Worm (Caenorhabditis elegans) whole organism, late embryonic: ENCODE data around the gene ZK180.8.

Experiments used
- C38D4.7 ChIP-seq: fragments of 200-800 bp; sonication (Bioruptor generic); optimal IDR thresholded peaks from 2 replicates; lab custom pipeline; 2018; ENCODE audit warnings: mild to moderate bottlenecking, missing genetic modification characterization, moderate library complexity, missing compliant biosample characterization
- F13H6.1 ChIP-seq: sonication (generic microtip); optimal IDR thresholded peaks from 2 replicates; lab custom pipeline; 2016; ENCODE audit warnings: missing genetic modification characterization, missing compliant biosample characterization
- K02D7.2 ChIP-seq: sonication (generic microtip); optimal IDR thresholded peaks from 2 replicates; lab custom pipeline; 2017; ENCODE audit warnings: mild to moderate bottlenecking, missing genetic modification characterization, missing compliant biosample characterization
- K09A11.1 ChIP-seq: sonication (generic microtip); optimal IDR thresholded peaks from 2 replicates; lab custom pipeline; 2017; ENCODE audit warnings: antibody characterized with exemption, mild to moderate bottlenecking, missing genetic modification characterization, missing compliant biosample characterization; ENCODE audit not compliant: insufficient read depth
- Y22D7AL.16 ChIP-seq: sonication (generic microtip); optimal IDR thresholded peaks from 2 replicates; lab custom pipeline; 2016; ENCODE audit warnings: missing genetic modification characterization, missing compliant biosample characterization
- ama-1 ChIP-seq: fragments of 150-350 bp; optimal IDR thresholded peaks from 2 replicates; lab custom pipeline; 2014
- ceh-14 ChIP-seq: sonication (generic microtip); optimal IDR thresholded peaks from 2 replicates; lab custom pipeline; 2016; ENCODE audit warnings: missing genotype, missing genetic modification characterization, missing compliant biosample characterization
- ceh-18 ChIP-seq: sonication (generic microtip); optimal IDR thresholded peaks from 2 replicates; lab custom pipeline; 2016; ENCODE audit warnings: missing genetic modification characterization, missing compliant biosample characterization
- ceh-2 ChIP-seq: sonication (generic microtip); optimal IDR thresholded peaks from 2 replicates; lab custom pipeline; 2016; ENCODE audit warnings: missing genotype, missing genetic modification characterization, missing compliant biosample characterization
- ceh-22 ChIP-seq: sonication (generic microtip); optimal IDR thresholded peaks from 2 replicates; lab custom pipeline; 2017; ENCODE audit warnings: missing biosample characterization, missing genetic modification characterization
- ceh-30 ChIP-seq: fragments of 150-350 bp; optimal IDR thresholded peaks from 2 replicates; lab custom pipeline; 2014; ENCODE audit warnings: missing biosample characterization, missing genetic modification characterization
- ceh-31 ChIP-seq: sonication (generic microtip); optimal IDR thresholded peaks from 2 replicates; lab custom pipeline; 2016; ENCODE audit warnings: missing genetic modification characterization, missing compliant biosample characterization
- ceh-45 ChIP-seq: fragments of 200-800 bp; sonication (Bioruptor generic); IDR thresholded peaks from 2 replicates; pipeline ENCODE4 v1.3.6; 2022; ENCODE audit warnings: missing genetic modification reagents, missing genetic modification characterization, missing compliant biosample characterization
- ceh-9 ChIP-seq: sonication (generic microtip); optimal IDR thresholded peaks from 2 replicates; lab custom pipeline; 2016; ENCODE audit warnings: mild to moderate bottlenecking, missing genetic modification characterization, inconsistent platforms, missing compliant biosample characterization
- dve-1 ChIP-seq: sonication (generic microtip); optimal IDR thresholded peaks from 2 replicates; lab custom pipeline; 2017; ENCODE audit warnings: antibody characterized with exemption, mild to moderate bottlenecking, missing genetic modification characterization, missing compliant biosample characterization
- elt-2 ChIP-seq: sonication (generic microtip); optimal IDR thresholded peaks from 2 replicates; lab custom pipeline; 2016; ENCODE audit warnings: missing genetic modification reagents, missing genetic modification characterization, missing compliant biosample characterization
- ets-4 ChIP-seq: sonication (generic microtip); optimal IDR thresholded peaks from 2 replicates; lab custom pipeline; 2016; ENCODE audit warnings: missing genetic modification characterization, missing compliant biosample characterization
- fkh-10 ChIP-seq: fragments of 150-350 bp; optimal IDR thresholded peaks from 2 replicates; lab custom pipeline; 2014; ENCODE audit warnings: missing biosample characterization, missing genetic modification reagents, missing genetic modification characterization
- hlh-15 ChIP-seq: sonication (generic microtip); optimal IDR thresholded peaks from 2 replicates; lab custom pipeline; 2016; ENCODE audit warnings: missing genetic modification characterization, missing compliant biosample characterization
- hlh-30 ChIP-seq: sonication (generic microtip); optimal IDR thresholded peaks from 2 replicates; lab custom pipeline; 2017; ENCODE audit warnings: antibody characterized with exemption, missing genetic modification characterization, missing compliant biosample characterization; ENCODE audit not compliant: insufficient read depth
- hlh-6 ChIP-seq: sonication (generic microtip); optimal IDR thresholded peaks from 2 replicates; lab custom pipeline; 2016; ENCODE audit warnings: missing genotype, missing genetic modification characterization, missing compliant biosample characterization
- hlh-8 ChIP-seq: sonication (generic microtip); optimal IDR thresholded peaks from 2 replicates; lab custom pipeline; 2016; ENCODE audit warnings: missing genotype, missing genetic modification characterization, missing compliant biosample characterization
- lim-6 ChIP-seq: sonication (generic microtip); optimal IDR thresholded peaks from 2 replicates; lab custom pipeline; 2016; ENCODE audit warnings: missing genetic modification characterization, missing compliant biosample characterization
- madf-2 ChIP-seq: sonication (generic microtip); optimal IDR thresholded peaks from 2 replicates; lab custom pipeline; 2017; ENCODE audit warnings: missing genetic modification characterization, missing compliant biosample characterization
- nfya-1 ChIP-seq: sonication (generic microtip); optimal IDR thresholded peaks from 2 replicates; lab custom pipeline; 2017; ENCODE audit warnings: missing genetic modification characterization, mild to moderate bottlenecking, missing compliant biosample characterization, antibody characterized with exemption, moderate library complexity
- npax-4 ChIP-seq: sonication (generic microtip); optimal IDR thresholded peaks from 2 replicates; lab custom pipeline; 2016; ENCODE audit warnings: missing genetic modification characterization, missing compliant biosample characterization
- pag-3 ChIP-seq: sonication (generic microtip); optimal IDR thresholded peaks from 2 replicates; lab custom pipeline; 2016; ENCODE audit warnings: missing compliant biosample characterization, missing genetic modification characterization, borderline replicate concordance
- pax-1 ChIP-seq: fragments of 150-350 bp; optimal IDR thresholded peaks from 2 replicates; lab custom pipeline; 2014; ENCODE audit warnings: missing biosample characterization, missing genetic modification characterization
- pqm-1 ChIP-seq: sonication (generic microtip); optimal IDR thresholded peaks from 2 replicates; lab custom pipeline; 2016; ENCODE audit warnings: missing genetic modification characterization, missing compliant biosample characterization
- ref-2 ChIP-seq: sonication (generic microtip); optimal IDR thresholded peaks from 2 replicates; lab custom pipeline; 2016; ENCODE audit warnings: missing genetic modification characterization, missing compliant biosample characterization
- rnt-1 ChIP-seq: sonication (generic microtip); optimal IDR thresholded peaks from 2 replicates; lab custom pipeline; 2016; ENCODE audit warnings: missing genetic modification characterization, missing compliant biosample characterization
- sdc-2 ChIP-seq: sonication (generic microtip); optimal IDR thresholded peaks from 2 replicates; lab custom pipeline; 2016; ENCODE audit warnings: missing genotype, missing genetic modification characterization, missing compliant biosample characterization
- sox-2 ChIP-seq: fragments of 200-800 bp; sonication (Bioruptor generic); IDR thresholded peaks from 2 replicates; pipeline ENCODE4 v1.3.6; 2022; ENCODE audit warnings: missing genetic modification reagents, missing genetic modification characterization, missing compliant biosample characterization
- sox-4 ChIP-seq: sonication (generic microtip); optimal IDR thresholded peaks from 2 replicates; lab custom pipeline; 2017; ENCODE audit warnings: mild to moderate bottlenecking, missing genetic modification characterization, inconsistent platforms, missing compliant biosample characterization
- syd-9 ChIP-seq: sonication (generic microtip); optimal IDR thresholded peaks from 2 replicates; lab custom pipeline; 2016; ENCODE audit warnings: mild to moderate bottlenecking, missing genetic modification characterization, moderate library complexity, missing compliant biosample characterization
- tbx-2 ChIP-seq: sonication (generic microtip); optimal IDR thresholded peaks from 2 replicates; lab custom pipeline; 2016; ENCODE audit warnings: missing genetic modification characterization, missing compliant biosample characterization
- unc-3 ChIP-seq, 2 experiments: fragments of 200-800 bp in 1 of 2; sonication (Bioruptor generic) in 1 of 2; sonication (generic microtip) in 1 of 2; conservative IDR thresholded peaks in 1 of 2; optimal IDR thresholded peaks in 1 of 2; 2 replicates each; pipeline versions ENCODE4 v1.3.6 to Lab custom; 2016 to 2022; ENCODE audit warnings: missing compliant biosample characterization in 2 of 2, missing genetic modification characterization in 2 of 2, missing genetic modification reagents in 1 of 2
- unc-42 ChIP-seq: sonication (generic microtip); optimal IDR thresholded peaks from 2 replicates; lab custom pipeline; 2016; ENCODE audit warnings: missing genotype, missing genetic modification characterization, missing compliant biosample characterization
- unc-55 ChIP-seq: sonication (generic microtip); optimal IDR thresholded peaks from 2 replicates; lab custom pipeline; 2017; ENCODE audit warnings: missing biosample characterization, missing genetic modification reagents, missing genetic modification characterization
- unc-86 ChIP-seq: sonication (generic microtip); optimal IDR thresholded peaks from 2 replicates; lab custom pipeline; 2016; ENCODE audit warnings: missing genetic modification characterization, missing compliant biosample characterization
- ztf-16 ChIP-seq: sonication (generic microtip); optimal IDR thresholded peaks from 2 replicates; lab custom pipeline; 2017; ENCODE audit warnings: missing genetic modification characterization, missing compliant biosample characterization

ZK180.8 gene

ce11 chrIV:4513269-4513819 is 1.8 kb upstream of the ZK180.8 start, which contains the start of gene sar-1:
Gene sar-1, minus strand, starts transcription at chrIV:4513319.
- peak; percentile 39 for TF ChIP-seq hlh-6 (tag; lab: Kevin White, UChicago)
- no peak for TF ChIP-seq npax-4 (tag; lab: Kevin White, UChicago)
- peak; percentile 33 for TF ChIP-seq ztf-16 (tag; lab: Kevin White, UChicago)
- peak; percentile 5 for TF ChIP-seq madf-2 (tag; lab: Kevin White, UChicago)
- peak; percentile 13 for TF ChIP-seq ceh-14 (tag; lab: Kevin White, UChicago)
- no peak for TF ChIP-seq pax-1 (tag; lab: Kevin White, UChicago)
- TF ChIP-seq K09A11.1 (tag; lab: Kevin White, UChicago) = no peak
- no peak for TF ChIP-seq C38D4.7 (GFP tag; lab: Kevin White, UChicago)
- peak; percentile 37 for TF ChIP-seq rnt-1
- TF ChIP-seq sox-2 = no peak
- TF ChIP-seq ref-2 (tag; lab: Kevin White, UChicago) = peak; percentile 41
- peak; percentile 33 for TF ChIP-seq sox-4 (tag; lab: Kevin White, UChicago)
- TF ChIP-seq hlh-15 = no peak
- peak; percentile 5 for TF ChIP-seq ceh-2 (tag; lab: Kevin White, UChicago)
- no peak for TF ChIP-seq dve-1
- TF ChIP-seq pag-3 (tag; lab: Kevin White, UChicago) = no peak
- no peak for TF ChIP-seq unc-55 (GFP tag; lab: Kevin White, UChicago)
- peak; percentile 67 for TF ChIP-seq ceh-31 (tag; lab: Kevin White, UChicago)
- no peak for TF ChIP-seq ceh-22 (tag; lab: Kevin White, UChicago)
- TF ChIP-seq elt-2 (tag; lab: Kevin White, UChicago) = peak; percentile 44
- no peak for TF ChIP-seq ets-4 (tag; lab: Kevin White, UChicago)
- no peak for TF ChIP-seq ceh-45 (GFP tag; lab: Robert Waterston, UW)
- TF ChIP-seq lim-6 (tag; lab: Kevin White, UChicago) = no peak
- TF ChIP-seq syd-9 (tag; lab: Kevin White, UChicago) = peak; percentile 0
- peak; percentile 44 for TF ChIP-seq tbx-2 (tag; lab: Kevin White, UChicago)
- TF ChIP-seq unc-42 (tag; lab: Kevin White, UChicago) = peak; percentile 53
- TF ChIP-seq ceh-18 (tag; lab: Kevin White, UChicago) = peak; percentile 45
- TF ChIP-seq K02D7.2 = no peak
- peak; percentile 33 for TF ChIP-seq unc-86 (tag; lab: Kevin White, UChicago)
- TF ChIP-seq hlh-30 (tag; lab: Kevin White, UChicago) = no peak
- TF ChIP-seq Y22D7AL.16 (tag; lab: Kevin White, UChicago) = no peak
- TF ChIP-seq nfya-1 = peak; percentile 65
- no peak for TF ChIP-seq fkh-10 (GFP tag; lab: Kevin White, UChicago)
- TF ChIP-seq pqm-1 (tag; lab: Kevin White, UChicago) = no peak
- TF ChIP-seq unc-3 (GFP tag; conservative IDR thresholded peaks at IDR 0.05; lab: Robert Waterston, UW) = no peak
- TF ChIP-seq unc-3 (tag; optimal IDR thresholded peaks at IDR 0.05; lab: Kevin White, UChicago) = no peak
- TF ChIP-seq ceh-30 = peak; percentile 62

DNA sequence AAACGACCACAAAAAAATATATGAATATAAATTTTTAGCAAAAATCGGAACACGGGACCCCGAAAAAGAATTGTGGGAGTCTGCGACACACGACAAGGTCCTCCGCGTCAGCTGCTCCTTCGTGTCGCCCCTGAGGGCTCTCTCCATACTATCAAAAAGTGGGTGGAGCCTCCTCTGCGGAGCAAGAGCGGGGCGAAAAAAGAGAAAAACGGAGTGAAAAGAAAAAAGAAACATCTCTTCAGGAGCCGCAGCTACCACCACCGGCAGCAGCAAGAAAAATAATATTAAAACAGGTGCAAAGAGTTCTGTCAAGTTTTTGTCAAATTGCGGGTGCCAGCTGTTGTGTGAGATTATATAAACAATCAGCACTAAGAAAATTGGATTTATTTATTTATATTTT is 4.9 kb downstream of the ZK180.8 start, which contains the start of gene gbb-2:
gbb-2 (minus strand) TSS at position 112 of the 400 bp plus-strand sequence.
- TF ChIP-seq hlh-8 (tag; lab: Kevin White, UChicago) (no peak), ceh-9 (tag; lab: Kevin White, UChicago) (no peak), ama-1 (lab: Kevin White, UChicago) (no peak), sdc-2 (tag; lab: Kevin White, UChicago) (no peak), ceh-18 (tag; lab: Kevin White, UChicago) (peak; percentile 52), nfya-1 (peak; percentile 4), madf-2 (tag; lab: Kevin White, UChicago) (no peak), F13H6.1 (no peak), K02D7.2 (no peak)
